Fruit fly (Drosophila melanogaster): ENCODE data around the gene CG7550.

CG7550 gene

dm6 chr3L:8077207-8077606, 47.1 kb downstream of the CG7550 start:
- TF ChIP-seq CG3919 (GFP tag; optimal IDR thresholded peaks at IDR 0.05) = peak; percentile 19
- TF ChIP-seq net (GFP tag; optimal IDR thresholded peaks at IDR 0.05) = no peak
- TF ChIP-seq CG15336 (GFP tag; IDR thresholded peaks at IDR 0.05) = peak; percentile 67; the same call in 1 of the 2 replicates
- peak; percentile 3 for TF ChIP-seq CG9139 (GFP tag; optimal IDR thresholded peaks at IDR 0.05)
- peak; percentile 57 for TF ChIP-seq vri (GFP tag; optimal IDR thresholded peaks at IDR 0.05)
- TF ChIP-seq Sox15 (GFP tag; optimal IDR thresholded peaks at IDR 0.05) = no peak
- TF ChIP-seq CG6792 (GFP tag; optimal IDR thresholded peaks at IDR 0.05) = no peak
- peak; percentile 9 for TF ChIP-seq Ets96B (tag; optimal IDR thresholded peaks at IDR 0.05)
- TF ChIP-seq CG6276 (GFP tag; optimal IDR thresholded peaks at IDR 0.05) = peak; percentile 9
- peak; percentile 6 for TF ChIP-seq Eip93F (GFP tag; optimal IDR thresholded peaks at IDR 0.05)
- TF ChIP-seq CG16779 (tag; optimal IDR thresholded peaks at IDR 0.05) = no peak
- peak; percentile 82 for TF ChIP-seq Eip78C (GFP tag)
- TF ChIP-seq CG6854 (GFP tag; optimal IDR thresholded peaks at IDR 0.05) = peak; percentile 42
- TF ChIP-seq topi (GFP tag; optimal IDR thresholded peaks at IDR 0.05) = peak; percentile 10
- peak; percentile 9 for TF ChIP-seq dsx (GFP tag; optimal IDR thresholded peaks at IDR 0.05; ENCODE audit: poor library complexity, severe bottlenecking)
- TF ChIP-seq eg (GFP tag; IDR thresholded peaks at IDR 0.05) = peak; percentile 41; the same call in 1 of the 3 replicates
- TF ChIP-seq Eip75B (GFP tag; optimal IDR thresholded peaks at IDR 0.05) = peak; percentile 30
- peak; percentile 20 for TF ChIP-seq pdm3 (GFP tag; optimal IDR thresholded peaks at IDR 0.05)
- TF ChIP-seq Sox102F (GFP tag; optimal IDR thresholded peaks at IDR 0.05) = peak; percentile 32
- TF ChIP-seq ss (GFP tag; optimal IDR thresholded peaks at IDR 0.05) = peak; percentile 16 to 17
- TF ChIP-seq esn (GFP tag; optimal IDR thresholded peaks at IDR 0.05) = peak; percentile 17
- no peak for TF ChIP-seq CG6163 (GFP tag; IDR thresholded peaks at IDR 0.05)
- peak; percentile 15 for TF ChIP-seq Sox14 (GFP tag; optimal IDR thresholded peaks at IDR 0.05)
- peak; percentile 30; the same call in 1 of the 3 replicates for TF ChIP-seq CG8119 (GFP tag; IDR thresholded peaks at IDR 0.05)

dm6 chr3L:8076160-8076559, 48.2 kb downstream of the CG7550 start:
- TF ChIP-seq Sox14 (GFP tag; optimal IDR thresholded peaks at IDR 0.05) (no peak), CG6854 (GFP tag; optimal IDR thresholded peaks at IDR 0.05) (no peak), dac (GFP tag; optimal IDR thresholded peaks at IDR 0.05) (no peak), dsx (GFP tag; optimal IDR thresholded peaks at IDR 0.05; ENCODE audit: poor library complexity, severe bottlenecking) (peak; percentile 37), CG31627 (GFP tag; optimal IDR thresholded peaks at IDR 0.05) (peak; percentile 22), CG6808 (GFP tag; optimal IDR thresholded peaks at IDR 0.05) (peak; percentile 28), vri (GFP tag; optimal IDR thresholded peaks at IDR 0.05) (no peak), net (GFP tag; optimal IDR thresholded peaks at IDR 0.05) (no peak), CG8119 (GFP tag; IDR thresholded peaks at IDR 0.05) (no peak; the same call in 2 of the 3 replicates), CG11902 (GFP tag; optimal IDR thresholded peaks at IDR 0.05) (peak; percentile 1), esn (GFP tag; optimal IDR thresholded peaks at IDR 0.05) (peak; percentile 39), CG34406 (GFP tag; optimal IDR thresholded peaks at IDR 0.05) (peak; percentile 1), CG10631 (GFP tag; optimal IDR thresholded peaks at IDR 0.05) (peak; percentile 17), Smox (GFP tag; optimal IDR thresholded peaks at IDR 0.05) (no peak), svp (GFP tag) (peak; percentile 33), CG8632 (GFP tag; optimal IDR thresholded peaks at IDR 0.05) (no peak), Sox102F (GFP tag; optimal IDR thresholded peaks at IDR 0.05) (no peak), ss (GFP tag; optimal IDR thresholded peaks at IDR 0.05) (peak in 1 of 2 experiments; percentile 31), topi (GFP tag; optimal IDR thresholded peaks at IDR 0.05) (peak; percentile 38), CG32006 (GFP tag; optimal IDR thresholded peaks at IDR 0.05) (peak; percentile 33), CG6792 (GFP tag; optimal IDR thresholded peaks at IDR 0.05) (peak; percentile 28), CG10669 (GFP tag; optimal IDR thresholded peaks at IDR 0.05) (no peak), CG11762 (GFP tag; optimal IDR thresholded peaks at IDR 0.05; ENCODE audit: insufficient read depth) (peak; percentile 21), OdsH (GFP tag; optimal IDR thresholded peaks at IDR 0.05) (no peak), CG6163 (GFP tag; IDR thresholded peaks at IDR 0.05) (0 out of 3 replicates have a peak, but pooled peaks have one; percentile 14), salr (GFP tag; optimal IDR thresholded peaks at IDR 0.05) (no peak), cyc (GFP tag; optimal IDR thresholded peaks at IDR 0.05) (peak; percentile 12), Hr38 (GFP tag; optimal IDR thresholded peaks at IDR 0.05) (no peak), acj6 (GFP tag; optimal IDR thresholded peaks at IDR 0.05) (peak; percentile 21), CG15336 (GFP tag; IDR thresholded peaks at IDR 0.05) (0 out of 2 replicates have a peak, but pooled peaks have one; percentile 6), Ets21C (GFP tag; optimal IDR thresholded peaks at IDR 0.05) (no peak), Met (GFP tag; optimal IDR thresholded peaks at IDR 0.05) (no peak), lz (GFP tag; optimal IDR thresholded peaks at IDR 0.05) (peak; percentile 27), Hr4 (GFP tag; optimal IDR thresholded peaks at IDR 0.05) (peak; percentile 20), CG3032 (tag; optimal IDR thresholded peaks at IDR 0.05) (peak; percentile 29), CG4318 (GFP tag; optimal IDR thresholded peaks at IDR 0.05) (no peak), CG11294 (GFP tag; IDR thresholded peaks at IDR 0.05) (no peak), Lpt (GFP tag; optimal IDR thresholded peaks at IDR 0.05) (no peak)

Measured in whole organism, prepupa.